Worm (Caenorhabditis elegans) whole organism, L2 larva: ENCODE data around the gene EEED8.3.

ENCODE experiments used
- ama-1 ChIP-seq: fragments of 150-350 bp; optimal IDR thresholded peaks from 2 replicates; lab custom pipeline; 2018; ENCODE audit warnings: inconsistent platforms
- blmp-1 ChIP-seq: sonication (generic microtip); optimal IDR thresholded peaks from 2 replicates; lab custom pipeline; 2017; ENCODE audit warnings: missing genetic modification characterization, mild to moderate bottlenecking, missing compliant biosample characterization, antibody characterized with exemption, moderate library complexity; ENCODE audit not compliant: insufficient read depth
- egl-27 ChIP-seq: sonication (generic microtip); optimal IDR thresholded peaks from 3 replicates; lab custom pipeline; 2017; ENCODE audit warnings: missing biosample characterization, missing genetic modification reagents, missing genetic modification characterization
- elt-3 ChIP-seq: sonication (generic microtip); optimal IDR thresholded peaks from 2 replicates; lab custom pipeline; 2017; ENCODE audit warnings: missing biosample characterization, missing genetic modification characterization
- gmeb-1 ChIP-seq: fragments of 150-350 bp; optimal IDR thresholded peaks from 2 replicates; lab custom pipeline; 2014; ENCODE audit warnings: missing biosample characterization, missing genetic modification characterization
- mdl-1 ChIP-seq, 2 experiments: fragments of 150-350 bp in 1 of 2; sonication (generic microtip) in 1 of 2; optimal IDR thresholded peaks; 2 replicates each; lab custom pipeline; 2017; ENCODE audit warnings: missing biosample characterization in 2 of 2, missing genetic modification characterization in 2 of 2
- nhr-129 ChIP-seq: fragments of 150-350 bp; optimal IDR thresholded peaks from 2 replicates; lab custom pipeline; 2014; ENCODE audit warnings: missing biosample characterization, missing genetic modification characterization
- nhr-23 ChIP-seq: fragments of 150-350 bp; optimal IDR thresholded peaks from 2 replicates; lab custom pipeline; 2014; ENCODE audit warnings: missing biosample characterization, missing genetic modification reagents, missing genetic modification characterization
- nhr-237 ChIP-seq: fragments of 150-350 bp; optimal IDR thresholded peaks from 2 replicates; lab custom pipeline; 2014; ENCODE audit warnings: missing biosample characterization, missing genetic modification characterization
- unc-39 ChIP-seq: fragments of 150-350 bp; optimal IDR thresholded peaks from 2 replicates; lab custom pipeline; 2014; ENCODE audit warnings: missing biosample characterization, missing genetic modification characterization

- TF ChIP-seq egl-27 (tag; lab: Kevin White, UChicago) (no peak), nhr-129 (no peak), blmp-1 (tag; lab: Kevin White, UChicago) (no peak), elt-3 (no peak), ama-1 (lab: Kevin White, UChicago) (no peak), unc-39 (tag; lab: Kevin White, UChicago) (no peak), mdl-1 (tag; optimal IDR thresholded peaks at IDR 0.05; lab: Kevin White, UChicago) (no peak), nhr-23 (tag; lab: Kevin White, UChicago) (no peak), nhr-237 (no peak), gmeb-1 (tag; lab: Kevin White, UChicago) (no peak)
These were observed 22.8 kb downstream of the EEED8.3 start, which contains the start of gene dct-5 for ce11 chrII:5436833-5437232.
